Worm (Caenorhabditis elegans) whole organism, L2 larva: ENCODE data around the gene mpz-3.
A peak's percentile ranks its signal among the peaks of the same experiment; 100 is the strongest.

Source experiments
- C34F6.9 ChIP-seq: fragments of 150-350 bp; optimal IDR thresholded peaks from 2 replicates; lab custom pipeline; 2014; ENCODE audit warnings: missing biosample characterization, missing genetic modification characterization
- F13H6.1 ChIP-seq: sonication (generic microtip); optimal IDR thresholded peaks from 2 replicates; lab custom pipeline; 2016; ENCODE audit warnings: missing genetic modification characterization, missing compliant biosample characterization
- R02D3.7 ChIP-seq: fragments of 150-350 bp; optimal IDR thresholded peaks from 2 replicates; lab custom pipeline; 2014; ENCODE audit warnings: missing biosample characterization, missing genetic modification characterization
- Y55F3AM.14 ChIP-seq: fragments of 200-800 bp; sonication (Bioruptor generic); optimal IDR thresholded peaks from 2 replicates; lab custom pipeline; 2018; ENCODE audit warnings: mild to moderate bottlenecking, missing genetic modification characterization, missing compliant biosample characterization
- ZK546.5 ChIP-seq: sonication (generic microtip); optimal IDR thresholded peaks from 2 replicates; lab custom pipeline; 2017; ENCODE audit warnings: missing biosample characterization, missing genetic modification characterization
- alr-1 ChIP-seq: fragments of 150-350 bp; optimal IDR thresholded peaks from 2 replicates; lab custom pipeline; 2014; ENCODE audit warnings: missing biosample characterization, missing genetic modification characterization
- aly-2 ChIP-seq: fragments of 150-350 bp; optimal IDR thresholded peaks from 2 replicates; lab custom pipeline; 2014; ENCODE audit warnings: missing biosample characterization, missing genetic modification characterization
- blmp-1 ChIP-seq: sonication (generic microtip); optimal IDR thresholded peaks from 2 replicates; lab custom pipeline; 2017; ENCODE audit warnings: missing genetic modification characterization, mild to moderate bottlenecking, missing compliant biosample characterization, antibody characterized with exemption, moderate library complexity; ENCODE audit not compliant: insufficient read depth
- ceh-82 ChIP-seq: fragments of 150-350 bp; optimal IDR thresholded peaks from 2 replicates; lab custom pipeline; 2014; ENCODE audit warnings: missing biosample characterization, missing genetic modification characterization
- crh-2 ChIP-seq: sonication (generic microtip); optimal IDR thresholded peaks from 2 replicates; lab custom pipeline; 2017; ENCODE audit warnings: missing biosample characterization, missing genetic modification characterization
- dmd-4 ChIP-seq: sonication (generic microtip); optimal IDR thresholded peaks from 2 replicates; lab custom pipeline; 2017; ENCODE audit warnings: missing biosample characterization, missing genetic modification characterization
- elt-1 ChIP-seq: fragments of 150-350 bp; optimal IDR thresholded peaks from 2 replicates; lab custom pipeline; 2014; ENCODE audit warnings: missing biosample characterization, missing genetic modification characterization
- fos-1 ChIP-seq: fragments of 150-350 bp; optimal IDR thresholded peaks from 2 replicates; lab custom pipeline; 2014; ENCODE audit warnings: missing biosample characterization, missing genetic modification characterization
- gmeb-1 ChIP-seq: fragments of 150-350 bp; optimal IDR thresholded peaks from 2 replicates; lab custom pipeline; 2014; ENCODE audit warnings: missing biosample characterization, missing genetic modification characterization
- lin-11 ChIP-seq: fragments of 150-350 bp; sonication (generic microtip); optimal IDR thresholded peaks from 2 replicates; lab custom pipeline; 2014; ENCODE audit warnings: missing biosample characterization, missing genetic modification characterization, inconsistent platforms, mixed read lengths
- lin-13 ChIP-seq: fragments of 150-350 bp; optimal IDR thresholded peaks from 2 replicates; lab custom pipeline; 2014; ENCODE audit warnings: missing biosample characterization, missing genetic modification reagents, missing genetic modification characterization
- lin-39 ChIP-seq: fragments of 150-350 bp; optimal IDR thresholded peaks from 2 replicates; lab custom pipeline; 2014; ENCODE audit warnings: missing biosample characterization, missing genetic modification reagents, missing genetic modification characterization
- lsy-2 ChIP-seq, 2 experiments: fragments of 150-350 bp in 1 of 2; sonication (generic microtip) in 1 of 2; optimal IDR thresholded peaks; 2 replicates each; lab custom pipeline; 2014 to 2017; ENCODE audit warnings: missing biosample characterization in 2 of 2, missing genetic modification characterization in 2 of 2
- mab-5 ChIP-seq: fragments of 150-350 bp; optimal IDR thresholded peaks from 2 replicates; lab custom pipeline; 2014; ENCODE audit warnings: missing biosample characterization, missing genetic modification characterization
- nhr-11 ChIP-seq: fragments of 150-350 bp; optimal IDR thresholded peaks from 2 replicates; lab custom pipeline; 2014; ENCODE audit warnings: missing biosample characterization, missing genetic modification characterization
- nhr-12 ChIP-seq: fragments of 150-350 bp; optimal IDR thresholded peaks from 2 replicates; lab custom pipeline; 2014; ENCODE audit warnings: missing biosample characterization, missing genetic modification characterization
- nhr-129 ChIP-seq: fragments of 150-350 bp; optimal IDR thresholded peaks from 2 replicates; lab custom pipeline; 2014; ENCODE audit warnings: missing biosample characterization, missing genetic modification characterization
- nhr-21 ChIP-seq: fragments of 150-350 bp; optimal IDR thresholded peaks from 2 replicates; lab custom pipeline; 2014; ENCODE audit warnings: missing biosample characterization, missing genetic modification characterization
- nhr-23 ChIP-seq: fragments of 150-350 bp; optimal IDR thresholded peaks from 2 replicates; lab custom pipeline; 2014; ENCODE audit warnings: missing biosample characterization, missing genetic modification reagents, missing genetic modification characterization
- nhr-237 ChIP-seq: fragments of 150-350 bp; optimal IDR thresholded peaks from 2 replicates; lab custom pipeline; 2014; ENCODE audit warnings: missing biosample characterization, missing genetic modification characterization
- nhr-6 ChIP-seq: fragments of 150-350 bp; optimal IDR thresholded peaks from 2 replicates; lab custom pipeline; 2014; ENCODE audit warnings: missing biosample characterization, missing genetic modification characterization
- sem-4 ChIP-seq: fragments of 150-350 bp; optimal IDR thresholded peaks from 2 replicates; lab custom pipeline; 2014; ENCODE audit warnings: missing biosample characterization, missing genetic modification reagents, missing genetic modification characterization
- skn-1 ChIP-seq: sonication (generic microtip); optimal IDR thresholded peaks from 2 replicates; lab custom pipeline; 2017; ENCODE audit warnings: missing biosample characterization, missing genetic modification characterization
- sma-3 ChIP-seq: sonication (generic microtip); optimal IDR thresholded peaks from 2 replicates; lab custom pipeline; 2016; ENCODE audit warnings: missing genetic modification reagents, missing genetic modification characterization, missing compliant biosample characterization
- sma-9 ChIP-seq, 2 experiments: fragments of 150-350 bp in 1 of 2; sonication (generic microtip) in 1 of 2; optimal IDR thresholded peaks; 2 replicates each; lab custom pipeline; 2014 to 2016; ENCODE audit warnings: missing genetic modification characterization in 2 of 2, mild to moderate bottlenecking in 1 of 2, missing biosample characterization in 1 of 2, missing compliant biosample characterization in 1 of 2, missing genetic modification reagents in 1 of 2, moderate library complexity in 1 of 2
- snpc-4 ChIP-seq: fragments of 150-350 bp; optimal IDR thresholded peaks from 2 replicates; lab custom pipeline; 2014; ENCODE audit warnings: missing biosample characterization, missing genetic modification characterization
- unc-55 ChIP-seq: fragments of 150-350 bp; sonication (generic microtip); optimal IDR thresholded peaks from 3 replicates; lab custom pipeline; 2014; ENCODE audit warnings: missing biosample characterization, missing genetic modification reagents, missing genetic modification characterization
- unc-62 ChIP-seq: fragments of 150-350 bp; optimal IDR thresholded peaks from 2 replicates; lab custom pipeline; 2014; ENCODE audit warnings: missing biosample characterization, missing genetic modification reagents, missing genetic modification characterization
- zag-1 ChIP-seq: fragments of 150-350 bp; optimal IDR thresholded peaks from 2 replicates; lab custom pipeline; 2014; ENCODE audit warnings: missing biosample characterization, missing genetic modification characterization
- ztf-4 ChIP-seq: fragments of 150-350 bp; optimal IDR thresholded peaks from 2 replicates; lab custom pipeline; 2014; ENCODE audit warnings: missing biosample characterization, missing genetic modification characterization

The mpz-3 gene

ce11 chrII:6535957-6536424 lies 29.2 kb downstream of the mpz-3 start, which contains the start of gene utp-20:
utp-20 (plus strand) TSS chrII:6536374.
- TF ChIP-seq sma-3 (peak; percentile 55), lsy-2 (tag; optimal IDR thresholded peaks at IDR 0.05; lab: Kevin White, UChicago) (peak in 1 of 2 experiments; percentile 81), unc-55 (GFP tag; lab: Kevin White, UChicago) (peak; percentile 87), blmp-1 (tag; lab: Kevin White, UChicago) (no peak), Y55F3AM.14 (GFP tag; lab: Kevin White, UChicago) (no peak), snpc-4 (tag; lab: Kevin White, UChicago) (no peak), elt-1 (no peak), nhr-129 (tag; lab: Kevin White, UChicago) (peak; percentile 61), lin-13 (GFP tag; lab: Kevin White, UChicago) (peak; percentile 44), mab-5 (tag; lab: Kevin White, UChicago) (peak; percentile 13), aly-2 (no peak), nhr-23 (tag; lab: Kevin White, UChicago) (no peak), skn-1 (tag; lab: Kevin White, UChicago) (no peak), sma-9 (GFP tag; optimal IDR thresholded peaks at IDR 0.05; lab: Kevin White, UChicago) (peak; percentile 30), sma-9 (tag; optimal IDR thresholded peaks at IDR 0.05; lab: Kevin White, UChicago) (no peak), unc-62 (GFP tag; lab: Kevin White, UChicago) (no peak), crh-2 (tag; lab: Kevin White, UChicago) (peak; percentile 44), F13H6.1 (peak; percentile 5), lin-11 (tag; lab: Kevin White, UChicago) (no peak), gmeb-1 (tag; lab: Kevin White, UChicago) (peak; percentile 90), C34F6.9 (peak; percentile 64)
- TF ChIP-seq, all 48 proteins: peak for 11

ce11 chrII:6531940-6532339 lies 33.3 kb downstream of the mpz-3 start, which contains the start of gene abcx-1:
abcx-1 (plus strand) TSS chrII:6532163.
- TF ChIP-seq lin-11 (tag; lab: Kevin White, UChicago) (no peak), elt-1 (no peak), fos-1 (no peak), aly-2 (no peak), ZK546.5 (tag; lab: Kevin White, UChicago) (no peak), crh-2 (tag; lab: Kevin White, UChicago) (no peak)

ce11 chrII:6531527-6531926 lies 33.7 kb downstream of the mpz-3 start, which contains the start of gene abch-1:
abch-1 (minus strand) TSS chrII:6531627.
- TF ChIP-seq aly-2 (no peak), lsy-2 (tag; optimal IDR thresholded peaks at IDR 0.05; lab: Kevin White, UChicago) (no peak), ZK546.5 (tag; lab: Kevin White, UChicago) (no peak), ztf-4 (no peak), unc-62 (GFP tag; lab: Kevin White, UChicago) (no peak), alr-1 (tag; lab: Kevin White, UChicago) (no peak), zag-1 (tag; lab: Kevin White, UChicago) (no peak), nhr-237 (tag; lab: Kevin White, UChicago) (no peak), nhr-6 (tag; lab: Kevin White, UChicago) (no peak), nhr-12 (tag; lab: Kevin White, UChicago) (no peak), blmp-1 (tag; lab: Kevin White, UChicago) (no peak), sem-4 (tag; lab: Kevin White, UChicago) (no peak), ceh-82 (tag; lab: Kevin White, UChicago) (no peak)

ce11 chrII:6528629-6529028 lies 36.6 kb downstream of the mpz-3 start, which contains the start of gene C56E6.4:
C56E6.4 (minus strand) TSS chrII:6528729.
- no peak for TF ChIP-seq nhr-6 (tag; lab: Kevin White, UChicago)
- TF ChIP-seq nhr-11: no peak
- no peak for TF ChIP-seq sma-9 (GFP tag; optimal IDR thresholded peaks at IDR 0.05; lab: Kevin White, UChicago)
- no peak for TF ChIP-seq sma-9 (tag; optimal IDR thresholded peaks at IDR 0.05; lab: Kevin White, UChicago)
- no peak for TF ChIP-seq lsy-2 (tag; optimal IDR thresholded peaks at IDR 0.05; lab: Kevin White, UChicago)
- no peak for TF ChIP-seq nhr-12 (tag; lab: Kevin White, UChicago)
- TF ChIP-seq C34F6.9: no peak
- no peak for TF ChIP-seq ceh-82 (tag; lab: Kevin White, UChicago)
- no peak for TF ChIP-seq Y55F3AM.14 (GFP tag; lab: Kevin White, UChicago)

ce11 chrII:6526136-6526684 lies 39.0 kb downstream of the mpz-3 start:
- TF ChIP-seq nhr-21 (tag; lab: Kevin White, UChicago) (no peak), R02D3.7 (tag; lab: Kevin White, UChicago) (no peak), ZK546.5 (tag; lab: Kevin White, UChicago) (no peak), dmd-4 (no peak), skn-1 (tag; lab: Kevin White, UChicago) (no peak), lin-39 (no peak), nhr-12 (tag; lab: Kevin White, UChicago) (no peak), F13H6.1 (no peak), ceh-82 (tag; lab: Kevin White, UChicago) (no peak), unc-62 (GFP tag; lab: Kevin White, UChicago) (no peak), C34F6.9 (no peak), nhr-23 (tag; lab: Kevin White, UChicago) (no peak)
